Worm (Caenorhabditis elegans) whole organism, L4 larva: ENCODE data around the gene K02E7.4.

Experiments used
- F49E8.2 ChIP-seq: sonication (generic microtip); optimal IDR thresholded peaks from 2 replicates; lab custom pipeline; 2016; ENCODE audit warnings: missing compliant biosample characterization, mild to moderate bottlenecking, missing genetic modification characterization, borderline replicate concordance
- R02D3.7 ChIP-seq: fragments of 150-350 bp; sonication (generic microtip); optimal IDR thresholded peaks from 3 replicates; lab custom pipeline; 2014; ENCODE audit warnings: missing biosample characterization, missing genetic modification characterization
- attf-4 ChIP-seq: sonication (generic microtip); optimal IDR thresholded peaks from 3 replicates; lab custom pipeline; 2017; ENCODE audit warnings: missing biosample characterization, missing genetic modification characterization
- cey-2 ChIP-seq: sonication (generic microtip); optimal IDR thresholded peaks from 3 replicates; lab custom pipeline; 2017; ENCODE audit warnings: missing genetic modification characterization, mild to moderate bottlenecking, missing compliant biosample characterization, antibody characterized with exemption, borderline replicate concordance; ENCODE audit not compliant: insufficient read depth
- dmd-6 ChIP-seq: fragments of 200-800 bp; sonication (Bioruptor generic); IDR thresholded peaks from 2 replicates; pipeline ENCODE4 v1.3.6; 2022; ENCODE audit warnings: missing genetic modification reagents, missing genetic modification characterization, missing compliant biosample characterization
- madf-9 ChIP-seq: fragments of 200-800 bp; sonication (Bioruptor generic); conservative IDR thresholded peaks from 2 replicates; pipeline ENCODE4 v1.3.6; 2022; ENCODE audit warnings: missing genetic modification reagents, missing genetic modification characterization, missing compliant biosample characterization
- mep-1 ChIP-seq: fragments of 150-350 bp; sonication (generic microtip); optimal IDR thresholded peaks from 3 replicates; lab custom pipeline; 2014; ENCODE audit warnings: missing biosample characterization, missing genetic modification characterization
- mes-2 ChIP-seq: sonication (generic microtip); optimal IDR thresholded peaks from 2 replicates; lab custom pipeline; 2016; ENCODE audit warnings: missing genotype, mild to moderate bottlenecking, missing genetic modification characterization, missing compliant biosample characterization; ENCODE audit not compliant: poor library complexity, severe bottlenecking
- nhr-76 ChIP-seq: fragments of 150-350 bp; optimal IDR thresholded peaks from 2 replicates; lab custom pipeline; 2014; ENCODE audit warnings: missing biosample characterization, missing genetic modification characterization
- nhr-77 ChIP-seq: fragments of 150-350 bp; optimal IDR thresholded peaks from 2 replicates; lab custom pipeline; 2014; ENCODE audit warnings: missing biosample characterization, missing genetic modification characterization
- pqm-1 ChIP-seq: sonication (generic microtip); optimal IDR thresholded peaks from 2 replicates; lab custom pipeline; 2017; ENCODE audit warnings: missing biosample characterization, missing genetic modification characterization
- unc-62 ChIP-seq, 3 experiments: fragments of 150-350 bp in 1 of 3; sonication (generic microtip); optimal IDR thresholded peaks in 2 of 3; peaks in 1 of 3; 1 replicate in 1 of 3; 2 replicates in 2 of 3; lab custom pipeline; 2014 to 2017; ENCODE audit warnings: missing biosample characterization in 3 of 3, missing genetic modification characterization in 3 of 3, missing genetic modification reagents in 3 of 3, missing genotype in 1 of 3
- zip-11 ChIP-seq: fragments of 200-800 bp; sonication (Bioruptor generic); IDR thresholded peaks from 2 replicates; pipeline ENCODE4 v1.3.6; 2022; ENCODE audit warnings: missing genetic modification characterization, missing compliant biosample characterization

- TF ChIP-seq nhr-77 (tag; lab: Kevin White, UChicago) (no peak), mep-1 (tag; lab: Kevin White, UChicago) (no peak), dmd-6 (GFP tag; lab: Robert Waterston, UW) (no peak), madf-9 (GFP tag; lab: Robert Waterston, UW) (no peak), nhr-76 (tag; lab: Kevin White, UChicago) (no peak), unc-62 (GFP tag; optimal IDR thresholded peaks at IDR 0.05 in 1 of 2; lab: Kevin White, UChicago) (no peak), unc-62 (tag; optimal IDR thresholded peaks at IDR 0.05; lab: Kevin White, UChicago) (no peak), zip-11 (no peak), attf-4 (tag; lab: Kevin White, UChicago) (no peak), mes-2 (tag; lab: Kevin White, UChicago) (no peak), pqm-1 (no peak), F49E8.2 (no peak), R02D3.7 (tag; lab: Kevin White, UChicago) (no peak), cey-2 (tag; lab: Kevin White, UChicago) (no peak)
Observed at ce11 chrII:1091706-1092105, 19.5 kb downstream of the K02E7.4 start, which contains the start of gene snf-3.
